Worm (Caenorhabditis elegans) whole organism, midembryonic: ENCODE measurements around the gene daf-1.
"Not testable (repeated sequence)": the region's sequence is repeated elsewhere in the genome, so short reads cannot be mapped to it uniquely, and the experiment has no call there.

Experiments used
- T22C8.4 ChIP-seq: fragments of 200-800 bp; sonication (Bioruptor generic); IDR thresholded peaks from 2 replicates; pipeline ENCODE4 v1.3.6; 2022; ENCODE audit warnings: missing genetic modification characterization, missing compliant biosample characterization
- cog-1 ChIP-seq: sonication (generic microtip); optimal IDR thresholded peaks from 2 replicates; lab custom pipeline; 2016; ENCODE audit warnings: missing genetic modification characterization, missing compliant biosample characterization
- flt-1 ChIP-seq: fragments of 200-800 bp; sonication (Bioruptor generic); IDR thresholded peaks from 2 replicates; pipeline ENCODE4 v1.3.6; 2022; ENCODE audit warnings: missing genetic modification characterization, missing compliant biosample characterization
- klf-2 ChIP-seq: fragments of 200-800 bp; sonication (Bioruptor generic); conservative IDR thresholded peaks from 2 replicates; pipeline ENCODE4 v1.3.6; 2022; ENCODE audit warnings: missing genetic modification reagents, missing genetic modification characterization, missing compliant biosample characterization
- med-1 ChIP-seq: sonication (generic microtip); optimal IDR thresholded peaks from 2 replicates; lab custom pipeline; 2017; ENCODE audit warnings: missing genetic modification characterization, mild to moderate bottlenecking, missing compliant biosample characterization, antibody characterized with exemption, missing genetic modification reagents; ENCODE audit not compliant: insufficient read depth
- ref-1 ChIP-seq: fragments of 200-800 bp; sonication (Bioruptor generic); conservative IDR thresholded peaks from 2 replicates; pipeline ENCODE4 v1.3.6; 2022; ENCODE audit warnings: missing genetic modification reagents, missing genetic modification characterization, missing compliant biosample characterization
- tab-1 ChIP-seq: fragments of 200-800 bp; sonication (Bioruptor generic); IDR thresholded peaks from 2 replicates; pipeline ENCODE4 v1.3.6; 2022; ENCODE audit warnings: missing genetic modification characterization, missing compliant biosample characterization
- ztf-23 ChIP-seq: fragments of 200-800 bp; sonication (Bioruptor generic); IDR thresholded peaks from 2 replicates; pipeline ENCODE4 v1.3.6; 2022; ENCODE audit warnings: missing genetic modification reagents, missing genetic modification characterization, missing compliant biosample characterization
- ztf-29 ChIP-seq: fragments of 200-800 bp; sonication (Bioruptor generic); IDR thresholded peaks from 2 replicates; pipeline ENCODE4 v1.3.6; 2022; ENCODE audit warnings: missing genetic modification reagents, missing genetic modification characterization, missing compliant biosample characterization

daf-1 gene

DNA sequence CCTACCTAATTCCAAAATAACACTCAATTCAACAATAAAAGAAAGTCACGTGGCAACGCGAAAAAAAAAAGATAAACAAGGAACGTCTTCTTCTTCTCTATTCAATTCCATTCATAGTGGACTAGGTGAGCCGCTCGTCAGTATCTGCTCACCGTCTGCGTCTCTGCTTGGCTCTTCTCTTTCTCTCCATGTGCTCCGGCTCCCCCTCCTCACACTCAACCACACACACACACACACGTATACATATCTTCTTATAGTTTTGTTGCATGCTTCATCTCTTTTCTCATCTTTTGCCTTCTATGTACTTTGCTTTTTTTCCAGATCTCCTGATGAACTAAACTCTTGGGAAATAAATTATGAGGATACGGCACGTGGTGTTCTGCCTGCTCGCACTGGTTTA is at the start of gene daf-1:
daf-1 (plus strand) TSS at position 322 of the 400 bp plus-strand sequence.
- TF ChIP-seq tab-1 (GFP tag; lab: Robert Waterston, UW): no peak
- no peak for TF ChIP-seq ztf-29
- no peak for TF ChIP-seq med-1 (GFP tag; lab: Kevin White, UChicago)
- no peak for TF ChIP-seq flt-1 (GFP tag; lab: Robert Waterston, UW)
- no peak for TF ChIP-seq ref-1 (GFP tag; lab: Robert Waterston, UW)
- no peak for TF ChIP-seq ztf-23
- no peak for TF ChIP-seq klf-2 (GFP tag; lab: Robert Waterston, UW)
- no peak for TF ChIP-seq T22C8.4 (GFP tag; lab: Robert Waterston, UW)

ce11 chrIV:86744-87143 is 45.5 kb upstream of the daf-1 start:
- TF ChIP-seq med-1 (GFP tag; lab: Kevin White, UChicago) (no peak), ztf-23 (no peak), cog-1 (tag; lab: Kevin White, UChicago) (no peak), tab-1 (GFP tag; lab: Robert Waterston, UW) (no peak), ref-1 (GFP tag; lab: Robert Waterston, UW) (no peak), flt-1 (GFP tag; lab: Robert Waterston, UW) (no peak), ztf-29 (no peak), T22C8.4 (GFP tag; lab: Robert Waterston, UW) (no peak), klf-2 (GFP tag; lab: Robert Waterston, UW) (no peak)

- TF ChIP-seq flt-1 (GFP tag; lab: Robert Waterston, UW): no peak
- TF ChIP-seq ztf-23: no peak
- no peak for TF ChIP-seq ztf-29
- TF ChIP-seq tab-1 (GFP tag; lab: Robert Waterston, UW): no peak
- no peak for TF ChIP-seq cog-1 (tag; lab: Kevin White, UChicago)
- no peak for TF ChIP-seq med-1 (GFP tag; lab: Kevin White, UChicago)
- TF ChIP-seq ref-1 (GFP tag; lab: Robert Waterston, UW): no peak
- no peak for TF ChIP-seq klf-2 (GFP tag; lab: Robert Waterston, UW)
- no peak for TF ChIP-seq T22C8.4 (GFP tag; lab: Robert Waterston, UW)
These were observed 42.2 kb upstream of the daf-1 start, which contains the start of gene scl-23 for ce11 chrIV:89991-90390. Gene scl-23 (minus strand): TSS chrIV:90091.

- no peak for TF ChIP-seq tab-1 (GFP tag; lab: Robert Waterston, UW)
- no peak for TF ChIP-seq flt-1 (GFP tag; lab: Robert Waterston, UW)
These were observed 40.5 kb upstream of the daf-1 start, which contains the start of gene tpa-1 for ce11 chrIV:91680-92079. Gene tpa-1 (plus strand): TSS chrIV:91980.

- TF ChIP-seq T22C8.4 (GFP tag; lab: Robert Waterston, UW): no peak
- no peak for TF ChIP-seq med-1 (GFP tag; lab: Kevin White, UChicago)
- TF ChIP-seq ref-1 (GFP tag; lab: Robert Waterston, UW): no peak
- TF ChIP-seq klf-2 (GFP tag; lab: Robert Waterston, UW): no peak
- TF ChIP-seq cog-1 (tag; lab: Kevin White, UChicago): no peak
- no peak for TF ChIP-seq ztf-29
- no peak for TF ChIP-seq ztf-23
- TF ChIP-seq tab-1 (GFP tag; lab: Robert Waterston, UW): no peak
- TF ChIP-seq flt-1 (GFP tag; lab: Robert Waterston, UW): no peak
These were observed 34.5 kb upstream of the daf-1 start for ce11 chrIV:97681-98080.

DNA sequence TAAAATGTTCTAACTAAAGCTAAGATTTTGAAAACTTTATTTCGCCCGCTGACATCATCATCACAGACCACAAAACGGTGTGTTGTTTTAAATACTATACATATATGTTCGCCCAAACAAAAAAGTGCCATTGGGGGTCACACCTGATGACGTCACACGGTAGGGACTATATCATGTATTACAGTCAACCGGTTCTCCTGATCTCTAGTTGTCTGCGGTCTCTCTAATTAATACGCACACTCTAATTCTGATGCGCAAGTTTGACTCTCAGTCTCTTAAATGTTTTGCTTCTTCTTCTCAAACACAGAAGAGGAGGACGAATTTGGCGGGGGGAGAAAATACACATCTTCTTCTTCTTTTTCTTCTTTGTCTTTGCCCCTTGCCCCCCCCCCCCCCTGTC is 29.4 kb upstream of the daf-1 start:
- TF ChIP-seq ztf-29 (no peak), ref-1 (GFP tag; lab: Robert Waterston, UW) (no peak), ztf-23 (no peak), flt-1 (GFP tag; lab: Robert Waterston, UW) (no peak), klf-2 (GFP tag; lab: Robert Waterston, UW) (no peak), med-1 (GFP tag; lab: Kevin White, UChicago) (no peak), cog-1 (tag; lab: Kevin White, UChicago) (no peak), tab-1 (GFP tag; lab: Robert Waterston, UW) (no peak), T22C8.4 (GFP tag; lab: Robert Waterston, UW) (no peak)

ce11 chrIV:109307-109706 is 22.9 kb upstream of the daf-1 start, which contains the start of gene B0545.4:
Gene B0545.4 (minus strand): TSS chrIV:109407.
- TF ChIP-seq ref-1 (GFP tag; lab: Robert Waterston, UW) (no peak), flt-1 (GFP tag; lab: Robert Waterston, UW) (no peak), tab-1 (GFP tag; lab: Robert Waterston, UW) (no peak), klf-2 (GFP tag; lab: Robert Waterston, UW) (no peak)

ce11 chrIV:111377-111776 is 20.8 kb upstream of the daf-1 start, which contains the start of gene F29C4.4:
Gene F29C4.4 (plus strand): TSS chrIV:111677.
- not testable (repeated sequence) for TF ChIP-seq flt-1 (GFP tag; lab: Robert Waterston, UW); ztf-29; T22C8.4 (GFP tag; lab: Robert Waterston, UW)

DNA sequence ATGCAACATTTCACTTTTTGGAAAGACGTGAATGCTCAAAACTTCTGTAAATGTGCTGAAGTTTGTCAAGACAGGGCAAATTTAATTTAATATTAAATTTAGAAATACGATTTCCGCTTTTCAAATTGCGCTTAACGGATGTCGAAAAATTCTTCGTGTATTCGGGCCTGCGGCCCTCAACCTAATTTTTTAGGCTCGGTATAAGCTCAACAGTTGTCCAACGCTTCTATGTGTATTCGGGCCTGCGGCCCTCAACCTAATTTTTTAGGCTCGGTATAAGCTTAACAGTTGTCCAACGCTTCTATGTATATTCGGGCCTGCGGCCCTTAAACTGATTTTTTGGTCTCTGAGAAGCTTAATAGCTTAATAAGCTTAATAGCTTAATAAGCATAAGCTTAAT is 13.4 kb upstream of the daf-1 start:
- TF ChIP-seq ztf-29: no peak

DNA sequence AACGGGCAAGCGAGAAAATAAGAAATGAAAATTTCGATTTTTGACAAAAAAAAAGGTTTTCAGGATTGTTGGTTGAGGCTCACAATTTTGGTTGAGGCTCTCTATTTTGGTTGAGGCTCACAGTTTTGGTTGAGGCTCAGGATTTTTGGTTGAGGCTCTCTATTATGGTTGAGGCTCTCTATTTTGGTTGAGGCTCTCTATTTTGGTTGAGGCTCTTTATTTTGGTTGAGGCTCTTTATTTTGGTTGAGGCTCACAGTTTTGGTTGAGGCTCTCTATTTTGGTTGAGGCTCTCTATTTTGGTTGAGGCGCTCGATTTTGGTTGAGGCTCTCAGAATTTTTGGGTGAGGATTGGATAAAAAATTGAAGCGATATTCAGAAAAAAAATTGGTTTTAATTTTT is 12.4 kb upstream of the daf-1 start:
- no peak for TF ChIP-seq ztf-29
- no peak for TF ChIP-seq med-1 (GFP tag; lab: Kevin White, UChicago)
- no peak for TF ChIP-seq ref-1 (GFP tag; lab: Robert Waterston, UW)
- TF ChIP-seq cog-1 (tag; lab: Kevin White, UChicago): no peak
- no peak for TF ChIP-seq ztf-23
- no peak for TF ChIP-seq klf-2 (GFP tag; lab: Robert Waterston, UW)
- TF ChIP-seq T22C8.4 (GFP tag; lab: Robert Waterston, UW): no peak
- TF ChIP-seq tab-1 (GFP tag; lab: Robert Waterston, UW): no peak
- TF ChIP-seq flt-1 (GFP tag; lab: Robert Waterston, UW): no peak
